Fruit fly (Drosophila melanogaster): ENCODE results near the gene crn.

crn gene

dm6 chrX:2283470-2283869 is 33.7 kb upstream of the crn start:
- no peak for TF ChIP-seq CG17801 (GFP tag; optimal IDR thresholded peaks at IDR 0.05; ENCODE audit: partially characterized antibody)

dm6 chrX:2278782-2279304 is 29.1 kb upstream of the crn start:
- TF ChIP-seq CG17801 (GFP tag; optimal IDR thresholded peaks at IDR 0.05; ENCODE audit: partially characterized antibody) = no peak

dm6 chrX:2275249-2275872 is 25.6 kb upstream of the crn start, which contains the start of gene Vml:
TSS of gene Vml (plus strand) at chrX:2275822.
- peak; percentile 32 for TF ChIP-seq CG17801 (GFP tag; optimal IDR thresholded peaks at IDR 0.05; ENCODE audit: partially characterized antibody)

dm6 chrX:2274704-2275199 is 25.0 kb upstream of the crn start, which contains the start of gene Grp170:
TSS of gene Grp170 (minus strand) at chrX:2275068.
- TF ChIP-seq CG17801 (GFP tag; optimal IDR thresholded peaks at IDR 0.05; ENCODE audit: partially characterized antibody) = peak; percentile 54

dm6 chrX:2270557-2270930 is 20.8 kb upstream of the crn start, which contains the start of gene CG2924:
TSS of gene CG2924 (minus strand) at chrX:2270761.
- TF ChIP-seq CG17801 (GFP tag; optimal IDR thresholded peaks at IDR 0.05; ENCODE audit: partially characterized antibody) = peak; percentile 63

dm6 chrX:2269822-2270556 is 20.2 kb upstream of the crn start:
- TF ChIP-seq CG17801 (GFP tag; optimal IDR thresholded peaks at IDR 0.05; ENCODE audit: partially characterized antibody) = no peak

dm6 chrX:2262511-2262910 is 12.7 kb upstream of the crn start, which contains the start of the genes temp and CG3071:
TSS of gene temp (minus strand) at chrX:2262515.
TSS of gene CG3071 (plus strand) at chrX:2262837.
- TF ChIP-seq CG17801 (GFP tag; optimal IDR thresholded peaks at IDR 0.05; ENCODE audit: partially characterized antibody) = peak; percentile 16

- TF ChIP-seq CG17801 (GFP tag; optimal IDR thresholded peaks at IDR 0.05; ENCODE audit: partially characterized antibody) = no peak
Observed at dm6 chrX:2259763-2260162, 10.0 kb upstream of the crn start, which contains the start of gene CG3078. TSS of gene CG3078 (minus strand) at chrX:2259863.

- no peak for TF ChIP-seq CG17801 (GFP tag; optimal IDR thresholded peaks at IDR 0.05; ENCODE audit: partially characterized antibody)
Observed at dm6 chrX:2258602-2259233, 8.9 kb upstream of the crn start.

- no peak for TF ChIP-seq CG17801 (GFP tag; optimal IDR thresholded peaks at IDR 0.05; ENCODE audit: partially characterized antibody)
Observed at dm6 chrX:2255035-2255434, 5.3 kb upstream of the crn start.

dm6 chrX:2254020-2254626 is 4.3 kb upstream of the crn start, which contains the start of gene CG3091:
TSS of gene CG3091 (minus strand) at chrX:2254197.
- peak; percentile 18 for TF ChIP-seq CG17801 (GFP tag; optimal IDR thresholded peaks at IDR 0.05; ENCODE audit: partially characterized antibody)

- TF ChIP-seq CG17801 (GFP tag; optimal IDR thresholded peaks at IDR 0.05; ENCODE audit: partially characterized antibody) = no peak
Observed at dm6 chrX:2251688-2252087, 1.9 kb upstream of the crn start, which contains the start of gene CG3191. TSS of gene CG3191 (minus strand) at chrX:2251993.

- no peak for TF ChIP-seq CG17801 (GFP tag; optimal IDR thresholded peaks at IDR 0.05; ENCODE audit: partially characterized antibody)
Observed at dm6 chrX:2245931-2246330, 3.9 kb downstream of the crn start, which contains the start of gene Or2a. TSS of gene Or2a (plus strand) at chrX:2246231.

dm6 chrX:2244753-2245152 is 5.0 kb downstream of the crn start:
- TF ChIP-seq CG17801 (GFP tag; optimal IDR thresholded peaks at IDR 0.05; ENCODE audit: partially characterized antibody) = no peak

dm6 chrX:2242897-2243296 is 6.9 kb downstream of the crn start:
- TF ChIP-seq CG17801 (GFP tag; optimal IDR thresholded peaks at IDR 0.05; ENCODE audit: partially characterized antibody) = no peak
